Worm (Caenorhabditis elegans) whole organism, L1 larva: ENCODE measurements around the gene viro-2.

ENCODE experiments used
- C16A3.4 ChIP-seq: fragments of 150-350 bp; optimal IDR thresholded peaks from 2 replicates; lab custom pipeline; 2014; ENCODE audit warnings: missing biosample characterization, missing genetic modification characterization
- C34B4.2 ChIP-seq: sonication (generic microtip); optimal IDR thresholded peaks from 2 replicates; lab custom pipeline; 2017; ENCODE audit warnings: mild to moderate bottlenecking, missing genetic modification characterization, missing compliant biosample characterization
- aha-1 ChIP-seq: fragments of 150-350 bp; optimal IDR thresholded peaks from 2 replicates; lab custom pipeline; 2014; ENCODE audit warnings: missing biosample characterization, missing genetic modification characterization
- alr-1 ChIP-seq: fragments of 200-800 bp; sonication (Bioruptor generic); optimal IDR thresholded peaks from 2 replicates; lab custom pipeline; 2018; ENCODE audit warnings: borderline replicate concordance, mild to moderate bottlenecking, missing genetic modification characterization, missing compliant biosample characterization
- aly-2 ChIP-seq: fragments of 150-350 bp; optimal IDR thresholded peaks from 2 replicates; lab custom pipeline; 2014; ENCODE audit warnings: missing biosample characterization, missing genetic modification characterization
- ama-1 ChIP-seq: fragments of 150-350 bp; optimal IDR thresholded peaks from 2 replicates; lab custom pipeline; 2014
- blmp-1 ChIP-seq: fragments of 150-350 bp; optimal IDR thresholded peaks from 2 replicates; lab custom pipeline; 2014; ENCODE audit warnings: missing biosample characterization, missing genetic modification characterization
- ceh-63 ChIP-seq: fragments of 200-800 bp; sonication (Bioruptor generic); optimal IDR thresholded peaks from 2 replicates; lab custom pipeline; 2018; ENCODE audit warnings: mild to moderate bottlenecking, missing genetic modification characterization, missing compliant biosample characterization
- ceh-82 ChIP-seq, 3 experiments: fragments of 150-350 bp in 1 of 3; sonication (generic microtip) in 2 of 3; optimal IDR thresholded peaks; 2 replicates each; lab custom pipeline; 2014 to 2017; ENCODE audit warnings: missing biosample characterization in 3 of 3, missing genetic modification characterization in 3 of 3
- ces-1 ChIP-seq: fragments of 150-350 bp; optimal IDR thresholded peaks from 2 replicates; lab custom pipeline; 2014; ENCODE audit warnings: missing biosample characterization, missing genetic modification reagents, missing genetic modification characterization
- efl-1 ChIP-seq, 4 experiments: fragments of 150-350 bp; optimal IDR thresholded peaks in 3 of 4; peaks in 1 of 4; 1 replicate in 1 of 4; 2 replicates in 3 of 4; lab custom pipeline; 2014; ENCODE audit warnings: missing biosample characterization in 2 of 4, missing genetic modification characterization in 2 of 4, missing genetic modification reagents in 2 of 4
- efl-3 ChIP-seq: fragments of 200-800 bp; sonication (Bioruptor generic); optimal IDR thresholded peaks from 2 replicates; lab custom pipeline; 2018; ENCODE audit warnings: mild to moderate bottlenecking, missing genetic modification characterization, missing compliant biosample characterization
- egl-13 ChIP-seq: sonication (generic microtip); optimal IDR thresholded peaks from 2 replicates; lab custom pipeline; 2016; ENCODE audit warnings: missing genotype, missing genetic modification reagents, missing genetic modification characterization, missing compliant biosample characterization
- egl-27 ChIP-seq, 2 experiments: fragments of 150-350 bp in 1 of 2; sonication (generic microtip); optimal IDR thresholded peaks; 3 replicates each; lab custom pipeline; 2017 to 2018; ENCODE audit warnings: missing biosample characterization in 2 of 2, missing genetic modification characterization in 2 of 2, missing genetic modification reagents in 2 of 2
- elt-2 ChIP-seq: sonication (generic microtip); optimal IDR thresholded peaks from 2 replicates; lab custom pipeline; 2016; ENCODE audit warnings: missing genetic modification characterization, mild to moderate bottlenecking, inconsistent platforms, missing compliant biosample characterization, missing genetic modification reagents
- ets-5 ChIP-seq: fragments of 200-800 bp; sonication (Bioruptor generic); IDR thresholded peaks from 2 replicates; pipeline ENCODE4 v1.3.6; 2022; ENCODE audit warnings: missing genetic modification characterization, missing compliant biosample characterization
- fkh-10 ChIP-seq: sonication (generic microtip); optimal IDR thresholded peaks from 2 replicates; lab custom pipeline; 2017; ENCODE audit warnings: missing biosample characterization, missing genetic modification reagents, missing genetic modification characterization
- fkh-4 ChIP-seq: sonication (generic microtip); optimal IDR thresholded peaks from 2 replicates; lab custom pipeline; 2016; ENCODE audit warnings: missing compliant biosample characterization, missing genetic modification characterization, borderline replicate concordance
- hlh-17 ChIP-seq: fragments of 200-800 bp; sonication (Bioruptor generic); optimal IDR thresholded peaks from 2 replicates; lab custom pipeline; 2018; ENCODE audit warnings: missing genetic modification characterization, mild to moderate bottlenecking, missing compliant biosample characterization, moderate library complexity, borderline replicate concordance
- hlh-4 ChIP-seq: sonication (generic microtip); optimal IDR thresholded peaks from 2 replicates; lab custom pipeline; 2016; ENCODE audit warnings: mild to moderate bottlenecking, missing genetic modification characterization, missing compliant biosample characterization
- irx-1 ChIP-seq: sonication (generic microtip); optimal IDR thresholded peaks from 2 replicates; lab custom pipeline; 2016; ENCODE audit warnings: missing genetic modification characterization, missing compliant biosample characterization
- jun-1 ChIP-seq: fragments of 150-350 bp; optimal IDR thresholded peaks from 2 replicates; lab custom pipeline; 2014; ENCODE audit warnings: missing biosample characterization, missing genetic modification reagents, missing genetic modification characterization
- lin-13 ChIP-seq: fragments of 150-350 bp; optimal IDR thresholded peaks from 2 replicates; lab custom pipeline; 2014; ENCODE audit warnings: missing biosample characterization, missing genetic modification reagents, missing genetic modification characterization
- lin-14 ChIP-seq: fragments of 200-800 bp; sonication (Bioruptor generic); optimal IDR thresholded peaks from 2 replicates; lab custom pipeline; 2018; ENCODE audit warnings: mild to moderate bottlenecking, missing genetic modification characterization, moderate library complexity, missing compliant biosample characterization
- lin-35 ChIP-seq, 2 experiments: fragments of 150-350 bp; optimal IDR thresholded peaks; 2 replicates each; lab custom pipeline; 2014; ENCODE audit warnings: missing biosample characterization in 2 of 2, missing genetic modification characterization in 2 of 2, missing genetic modification reagents in 2 of 2
- mab-9 ChIP-seq: fragments of 200-800 bp; sonication (Bioruptor generic); IDR thresholded peaks from 2 replicates; pipeline ENCODE4 v1.3.6; 2022; ENCODE audit warnings: missing genetic modification reagents, missing genetic modification characterization, missing compliant biosample characterization
- mdl-1 ChIP-seq, 2 experiments: fragments of 150-350 bp; optimal IDR thresholded peaks; 2 replicates each; lab custom pipeline; 2014 to 2017; ENCODE audit warnings: missing biosample characterization in 2 of 2, missing genetic modification characterization in 2 of 2, inconsistent platforms in 1 of 2
- mep-1 ChIP-seq: fragments of 150-350 bp; optimal IDR thresholded peaks from 2 replicates; lab custom pipeline; 2014; ENCODE audit warnings: missing biosample characterization, missing genetic modification characterization
- nhr-11 ChIP-seq: fragments of 150-350 bp; optimal IDR thresholded peaks from 2 replicates; lab custom pipeline; 2014; ENCODE audit warnings: missing biosample characterization, missing genetic modification characterization
- nhr-19 ChIP-seq: fragments of 200-800 bp; sonication (Bioruptor generic); conservative IDR thresholded peaks from 2 replicates; pipeline ENCODE4 v1.3.6; 2022; ENCODE audit warnings: missing genetic modification characterization, missing compliant biosample characterization
- nhr-28 ChIP-seq: fragments of 150-350 bp; optimal IDR thresholded peaks from 2 replicates; lab custom pipeline; 2014; ENCODE audit warnings: missing biosample characterization, missing genetic modification characterization
- nhr-47 ChIP-seq: sonication (generic microtip); optimal IDR thresholded peaks from 2 replicates; lab custom pipeline; 2016; ENCODE audit warnings: mild to moderate bottlenecking, missing genetic modification characterization, moderate library complexity, missing compliant biosample characterization
- nhr-77 ChIP-seq: fragments of 150-350 bp; optimal IDR thresholded peaks from 2 replicates; lab custom pipeline; 2014; ENCODE audit warnings: missing biosample characterization, missing genetic modification characterization
- nhr-84 ChIP-seq: sonication (generic microtip); optimal IDR thresholded peaks from 2 replicates; lab custom pipeline; 2017; ENCODE audit warnings: missing biosample characterization, missing genetic modification characterization
- nhr-85 ChIP-seq: sonication (generic microtip); peaks from one replicate; lab custom pipeline; 2016; ENCODE audit warnings: missing genetic modification characterization, inconsistent platforms, missing compliant biosample characterization
- pag-3 ChIP-seq: sonication (generic microtip); optimal IDR thresholded peaks from 2 replicates; lab custom pipeline; 2017; ENCODE audit warnings: missing genetic modification characterization, mild to moderate bottlenecking, missing compliant biosample characterization, antibody characterized with exemption, borderline replicate concordance; ENCODE audit not compliant: insufficient read depth
- pqm-1 ChIP-seq: sonication (generic microtip); optimal IDR thresholded peaks from 3 replicates; lab custom pipeline; 2017; ENCODE audit warnings: missing biosample characterization, missing genetic modification characterization
- snpc-4 ChIP-seq: fragments of 150-350 bp; optimal IDR thresholded peaks from 2 replicates; lab custom pipeline; 2014; ENCODE audit warnings: missing biosample characterization, missing genetic modification characterization
- sptf-1 ChIP-seq: fragments of 150-350 bp; optimal IDR thresholded peaks from 2 replicates; lab custom pipeline; 2014; ENCODE audit warnings: missing biosample characterization, missing genetic modification characterization
- sup-37 ChIP-seq: fragments of 200-800 bp; sonication (Bioruptor generic); optimal IDR thresholded peaks from 2 replicates; lab custom pipeline; 2018; ENCODE audit warnings: mild to moderate bottlenecking, missing genetic modification characterization, missing compliant biosample characterization
- tbx-2 ChIP-seq: sonication (generic microtip); optimal IDR thresholded peaks from 2 replicates; lab custom pipeline; 2016; ENCODE audit warnings: missing genetic modification characterization, missing compliant biosample characterization
- unc-130 ChIP-seq: fragments of 150-350 bp; optimal IDR thresholded peaks from 2 replicates; lab custom pipeline; 2017; ENCODE audit warnings: missing biosample characterization, missing genetic modification characterization, inconsistent platforms
- unc-30 ChIP-seq: sonication (generic microtip); optimal IDR thresholded peaks from 2 replicates; lab custom pipeline; 2017; ENCODE audit warnings: missing biosample characterization, missing genetic modification characterization
- unc-62 ChIP-seq: fragments of 150-350 bp; optimal IDR thresholded peaks from 2 replicates; lab custom pipeline; 2014; ENCODE audit warnings: missing biosample characterization, missing genetic modification reagents, missing genetic modification characterization
- unc-86 ChIP-seq: sonication (generic microtip); optimal IDR thresholded peaks from 2 replicates; lab custom pipeline; 2016; ENCODE audit warnings: missing genetic modification characterization, missing compliant biosample characterization
- unc-98 ChIP-seq: fragments of 200-800 bp; sonication (Bioruptor generic); IDR thresholded peaks from 2 replicates; pipeline ENCODE4 v1.3.6; 2022; ENCODE audit warnings: missing genetic modification characterization, missing compliant biosample characterization
- vab-15 ChIP-seq: sonication (generic microtip); optimal IDR thresholded peaks from 2 replicates; lab custom pipeline; 2017; ENCODE audit warnings: missing genotype, mild to moderate bottlenecking, missing genetic modification characterization, missing compliant biosample characterization
- xbp-1 ChIP-seq: sonication (generic microtip); optimal IDR thresholded peaks from 2 replicates; lab custom pipeline; 2016; ENCODE audit warnings: missing genetic modification characterization, missing compliant biosample characterization
- zag-1 ChIP-seq: fragments of 150-350 bp; optimal IDR thresholded peaks from 2 replicates; lab custom pipeline; 2014; ENCODE audit warnings: missing biosample characterization, missing genetic modification characterization
- zip-4 ChIP-seq: fragments of 200-800 bp; sonication (Bioruptor generic); optimal IDR thresholded peaks from 2 replicates; lab custom pipeline; 2018; ENCODE audit warnings: mild to moderate bottlenecking, missing genetic modification characterization, moderate library complexity, missing compliant biosample characterization
- ztf-4 ChIP-seq: fragments of 150-350 bp; optimal IDR thresholded peaks from 2 replicates; lab custom pipeline; 2014; ENCODE audit warnings: missing biosample characterization, missing genetic modification characterization

The viro-2 gene

ce11 chrIII:7166664-7167567 lies 38.2 kb downstream of the viro-2 start (continued):
- no peak for TF ChIP-seq ama-1 (lab: Kevin White, UChicago)
- no peak for TF ChIP-seq irx-1 (tag; lab: Kevin White, UChicago)
- TF ChIP-seq zip-4 (GFP tag; lab: Kevin White, UChicago): no peak
- no peak for TF ChIP-seq nhr-84 (tag; lab: Kevin White, UChicago)
- no peak for TF ChIP-seq sptf-1 (tag; lab: Kevin White, UChicago)
- TF ChIP-seq nhr-28: no peak
- peak; percentile 44 for TF ChIP-seq nhr-47 (tag; lab: Kevin White, UChicago)
- TF ChIP-seq unc-30: no peak
- no peak for TF ChIP-seq fkh-4 (tag; lab: Kevin White, UChicago)
- TF ChIP-seq ces-1 (GFP tag; lab: Kevin White, UChicago): no peak
- peak in 1 of 2 experiments; percentile 46 for TF ChIP-seq egl-27 (tag; optimal IDR thresholded peaks at IDR 0.05; lab: Kevin White, UChicago)
- no peak for TF ChIP-seq ets-5
- TF ChIP-seq jun-1 (tag; lab: Kevin White, UChicago): no peak
- TF ChIP-seq tbx-2: peak; percentile 36
- no peak for TF ChIP-seq unc-130 (tag; lab: Kevin White, UChicago)
- TF ChIP-seq aha-1 (tag; lab: Kevin White, UChicago): no peak
- TF ChIP-seq C34B4.2: no peak
- no peak for TF ChIP-seq hlh-17 (GFP tag; lab: Kevin White, UChicago)
- TF ChIP-seq unc-98 (GFP tag; lab: Robert Waterston, UW): no peak
- no peak for TF ChIP-seq pqm-1
- TF ChIP-seq C16A3.4 (tag; lab: Kevin White, UChicago): no peak
- TF ChIP-seq lin-13 (GFP tag; lab: Kevin White, UChicago): no peak
- no peak for TF ChIP-seq aly-2 (tag; lab: Kevin White, UChicago)
- no peak for TF ChIP-seq mab-9
- no peak for TF ChIP-seq ceh-63 (GFP tag; lab: Kevin White, UChicago)
- no peak for TF ChIP-seq sup-37 (GFP tag; lab: Kevin White, UChicago)
- peak; percentile 30 for TF ChIP-seq nhr-85 (tag; lab: Kevin White, UChicago)
- TF ChIP-seq efl-3 (GFP tag; lab: Kevin White, UChicago): no peak
- TF ChIP-seq pag-3: no peak
- no peak for TF ChIP-seq ztf-4
- peak; percentile 24 for TF ChIP-seq xbp-1 (tag; lab: Kevin White, UChicago)
- TF ChIP-seq lin-14 (GFP tag; lab: Kevin White, UChicago): peak; percentile 95
- TF ChIP-seq nhr-19: no peak
- TF ChIP-seq unc-86 (tag; lab: Kevin White, UChicago): peak; percentile 14
- TF ChIP-seq efl-1 (optimal IDR thresholded peaks at IDR 0.05; lab: Kevin White, UChicago): peak; percentile 61
- peak in 1 of 2 experiments; percentile 38 for TF ChIP-seq efl-1 (GFP tag; optimal IDR thresholded peaks at IDR 0.05 in 1 of 2; lab: Kevin White, UChicago)
- TF ChIP-seq mep-1 (tag; lab: Kevin White, UChicago): peak; percentile 82
- peak; percentile 10 to 61 for TF ChIP-seq lin-35 (GFP tag; optimal IDR thresholded peaks at IDR 0.05; lab: Kevin White, UChicago)
- TF ChIP-seq elt-2: peak; percentile 12
- peak in 1 of 2 experiments; percentile 40 for TF ChIP-seq mdl-1 (tag; optimal IDR thresholded peaks at IDR 0.05; lab: Kevin White, UChicago)
- TF ChIP-seq zag-1: no peak
- TF ChIP-seq alr-1 (tag; lab: Kevin White, UChicago): no peak
- TF ChIP-seq snpc-4 (tag; lab: Kevin White, UChicago): peak; percentile 14
- no peak for TF ChIP-seq unc-62 (GFP tag; lab: Kevin White, UChicago)
- peak; percentile 40 to 51 (median 47) for TF ChIP-seq ceh-82 (tag; optimal IDR thresholded peaks at IDR 0.05; lab: Kevin White, UChicago)
- no peak for TF ChIP-seq egl-13 (tag; lab: Kevin White, UChicago)
- TF ChIP-seq hlh-4 (tag; lab: Kevin White, UChicago): no peak
- TF ChIP-seq vab-15: no peak
- TF ChIP-seq fkh-10: no peak
- no peak for TF ChIP-seq blmp-1 (tag; lab: Kevin White, UChicago)
- no peak for TF ChIP-seq nhr-11 (tag; lab: Kevin White, UChicago)
- TF ChIP-seq nhr-77 (tag; lab: Kevin White, UChicago): peak; percentile 45
